Fruit fly (Drosophila melanogaster) whole organism, wandering third instar larva: ENCODE results near the gene CG31457.

Experiments
- GATAd ChIP-seq: sonication (Bioruptor generic); optimal IDR thresholded peaks from 2 replicates; lab custom pipeline; 2016; ENCODE audit warnings: missing biosample characterization, missing genetic modification characterization
- Hr78 ChIP-seq: fragments of >200 bp; optimal IDR thresholded peaks from 2 replicates; lab custom pipeline; 2017; ENCODE audit warnings: missing biosample characterization, missing genetic modification characterization
- brk ChIP-seq: fragments of 200-800 bp; sonication (Bioruptor generic); optimal IDR thresholded peaks from 2 replicates; lab custom pipeline; 2016; ENCODE audit warnings: missing biosample characterization, mild to moderate bottlenecking, missing genetic modification characterization
- dl ChIP-seq, 2 experiments: fragments of 175-275, 200-275 bp in 1 of 2; fragments of 200-275 bp in 1 of 2; sonication (Bioruptor generic); optimal IDR thresholded peaks; lab custom pipeline; 2018; ENCODE audit warnings: mild to moderate bottlenecking in 2 of 2, missing biosample characterization in 2 of 2, missing genetic modification characterization in 2 of 2, moderate library complexity in 2 of 2; ENCODE audit not compliant: partially characterized antibody in 2 of 2, insufficient read depth in 1 of 2
- rgr ChIP-seq: fragments of 200-800 bp; sonication (Bioruptor generic); optimal IDR thresholded peaks from 3 replicates; lab custom pipeline; 2016; ENCODE audit warnings: missing biosample characterization, mild to moderate bottlenecking, missing genetic modification characterization

DNA sequence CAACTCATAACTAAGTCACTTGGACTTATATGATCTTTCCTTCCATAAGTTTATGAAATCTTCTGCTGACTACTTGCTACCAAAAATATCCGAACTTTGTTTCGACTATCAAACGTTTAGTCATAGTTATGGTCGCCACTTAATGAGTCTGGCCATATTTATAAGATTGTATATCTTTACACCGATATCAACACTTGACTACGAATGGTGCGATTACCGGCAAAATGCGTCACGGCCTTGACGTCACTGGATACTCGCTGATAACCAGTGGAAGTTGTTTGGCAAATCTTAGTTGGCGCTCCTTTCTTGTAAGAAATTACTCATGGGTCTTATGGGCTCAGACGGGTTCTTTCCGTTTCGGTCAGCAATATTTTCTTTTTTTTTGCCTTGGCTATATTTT is 49.7 kb upstream of the CG31457 start:
- no peak for TF ChIP-seq rgr (GFP tag; lab: Kevin White, UChicago)
- no peak for TF ChIP-seq brk (GFP tag; lab: Kevin White, UChicago)
- TF ChIP-seq dl (GFP tag; optimal IDR thresholded peaks at IDR 0.05; lab: Kevin White, UChicago; ENCODE audit: insufficient read depth in 1 of 2, partially characterized antibody in 2 of 2): no peak
- no peak for TF ChIP-seq Hr78 (GFP tag; lab: Kevin White, UChicago)
- TF ChIP-seq GATAd (GFP tag; lab: Kevin White, UChicago): no peak
